Fruit fly (Drosophila melanogaster) whole organism, wandering third instar larva: ENCODE measurements around the gene CG5388.
A peak's percentile ranks its signal among the peaks of the same experiment; 100 is the strongest.

Experiments
- Abd-B ChIP-seq: fragments of >200 bp; optimal IDR thresholded peaks from 2 replicates; lab custom pipeline; 2017; ENCODE audit warnings: missing biosample characterization, missing genetic modification characterization
- CG32264 ChIP-seq: fragments of 200-800 bp; sonication (Bioruptor generic); optimal IDR thresholded peaks from 2 replicates; lab custom pipeline; 2016; ENCODE audit warnings: missing biosample characterization, missing genetic modification characterization
- CG9705 ChIP-seq: fragments of 200-800 bp; sonication (Bioruptor generic); optimal IDR thresholded peaks from 2 replicates; lab custom pipeline; 2018; ENCODE audit warnings: missing biosample characterization, mild to moderate bottlenecking, missing genetic modification characterization
- CrebA ChIP-seq: fragments of 200-800 bp; sonication (Bioruptor generic); optimal IDR thresholded peaks from 2 replicates; lab custom pipeline; 2016; ENCODE audit warnings: missing biosample characterization, mild to moderate bottlenecking, missing genetic modification characterization, borderline replicate concordance
- Dfd ChIP-seq: fragments of >200 bp; optimal IDR thresholded peaks from 2 replicates; lab custom pipeline; 2017; ENCODE audit warnings: missing biosample characterization, missing genetic modification characterization
- Dif ChIP-seq: fragments of 200-275, 200-300 bp; sonication (Bioruptor generic); optimal IDR thresholded peaks from 2 replicates; lab custom pipeline; 2018; ENCODE audit warnings: missing biosample characterization, missing genetic modification characterization; ENCODE audit not compliant: partially characterized antibody
- GATAd ChIP-seq: sonication (Bioruptor generic); optimal IDR thresholded peaks from 2 replicates; lab custom pipeline; 2016; ENCODE audit warnings: missing biosample characterization, missing genetic modification characterization
- HLH106 ChIP-seq: fragments of 200-800 bp; optimal IDR thresholded peaks from 3 replicates; lab custom pipeline; 2019; ENCODE audit warnings: missing biosample characterization, mild to moderate bottlenecking, missing genetic modification characterization, moderate library complexity
- Hnf4 ChIP-seq: fragments of 200-800 bp; sonication (Bioruptor generic); optimal IDR thresholded peaks from 2 replicates; lab custom pipeline; 2016; ENCODE audit warnings: missing biosample characterization, mild to moderate bottlenecking, missing genetic modification characterization
- Hr78 ChIP-seq: fragments of >200 bp; optimal IDR thresholded peaks from 2 replicates; lab custom pipeline; 2017; ENCODE audit warnings: missing biosample characterization, missing genetic modification characterization
- Hr83 ChIP-seq: fragments of 200-300 bp; sonication (Bioruptor generic); optimal IDR thresholded peaks from 2 replicates; lab custom pipeline; 2016; ENCODE audit warnings: missing biosample characterization, mild to moderate bottlenecking, missing genetic modification characterization, moderate library complexity; ENCODE audit not compliant: poor library complexity, severe bottlenecking
- Jra ChIP-seq: sonication (Bioruptor generic); optimal IDR thresholded peaks from 2 replicates; lab custom pipeline; 2016; ENCODE audit warnings: missing biosample characterization, missing genetic modification characterization
- Mio ChIP-seq: sonication (Bioruptor generic); optimal IDR thresholded peaks from 2 replicates; lab custom pipeline; 2016; ENCODE audit warnings: missing biosample characterization, missing genetic modification characterization
- Myc ChIP-seq: fragments of >200 bp; optimal IDR thresholded peaks from 2 replicates; lab custom pipeline; 2017
- N ChIP-seq: fragments of >200 bp; optimal IDR thresholded peaks from 2 replicates; lab custom pipeline; 2018; ENCODE audit warnings: missing biosample characterization, missing external identifiers, missing genetic modification characterization
- OdsH ChIP-seq: fragments of 200-800 bp; sonication (Bioruptor generic); optimal IDR thresholded peaks from 2 replicates; lab custom pipeline; 2016; ENCODE audit warnings: missing biosample characterization, mild to moderate bottlenecking, missing genetic modification characterization
- Rel ChIP-seq, 2 experiments: fragments of 200-800 bp; sonication (Bioruptor generic) in 1 of 2; optimal IDR thresholded peaks; 2 replicates in 1 of 2; 3 replicates in 1 of 2; lab custom pipeline; 2016 to 2019; ENCODE audit warnings: mild to moderate bottlenecking in 2 of 2, missing biosample characterization in 2 of 2, missing genetic modification characterization in 2 of 2, moderate library complexity in 1 of 2
- Sp1 ChIP-seq: fragments of 200-800 bp; sonication (Bioruptor generic); optimal IDR thresholded peaks from 3 replicates; lab custom pipeline; 2019; ENCODE audit warnings: missing biosample characterization, mild to moderate bottlenecking, missing genetic modification characterization, moderate library complexity
- Vsx2 ChIP-seq: fragments of 200-300, 225-300 bp; sonication (Bioruptor generic); optimal IDR thresholded peaks from 2 replicates; lab custom pipeline; 2018; ENCODE audit warnings: missing biosample characterization, missing genetic modification characterization; ENCODE audit not compliant: partially characterized antibody
- br ChIP-seq: fragments of 200-800 bp; sonication (Bioruptor generic); optimal IDR thresholded peaks from 2 replicates; lab custom pipeline; 2016; ENCODE audit warnings: missing biosample characterization, missing genetic modification characterization
- brk ChIP-seq: fragments of 200-800 bp; sonication (Bioruptor generic); optimal IDR thresholded peaks from 2 replicates; lab custom pipeline; 2016; ENCODE audit warnings: missing biosample characterization, mild to moderate bottlenecking, missing genetic modification characterization
- dl ChIP-seq, 2 experiments: fragments of 175-275, 200-275 bp in 1 of 2; fragments of 200-275 bp in 1 of 2; sonication (Bioruptor generic); optimal IDR thresholded peaks; lab custom pipeline; 2018; ENCODE audit warnings: mild to moderate bottlenecking in 2 of 2, missing biosample characterization in 2 of 2, missing genetic modification characterization in 2 of 2, moderate library complexity in 2 of 2; ENCODE audit not compliant: partially characterized antibody in 2 of 2, insufficient read depth in 1 of 2
- dmrt93B ChIP-seq: fragments of 200-800 bp; sonication (Bioruptor generic); optimal IDR thresholded peaks from 2 replicates; lab custom pipeline; 2018; ENCODE audit warnings: missing biosample characterization, mild to moderate bottlenecking, missing genetic modification characterization
- dsf ChIP-seq: sonication (Bioruptor generic); optimal IDR thresholded peaks from 2 replicates; lab custom pipeline; 2016; ENCODE audit warnings: missing biosample characterization, missing genetic modification characterization, borderline replicate concordance
- ey ChIP-seq: fragments of 200-800 bp; sonication (Bioruptor generic); optimal IDR thresholded peaks from 2 replicates; lab custom pipeline; 2016; ENCODE audit warnings: missing biosample characterization, missing genetic modification characterization
- foxo ChIP-seq, 2 experiments: fragments of 200-800 bp; sonication (Bioruptor generic); optimal IDR thresholded peaks; 2 replicates in 1 of 2; 3 replicates in 1 of 2; lab custom pipeline; 2016 to 2017; ENCODE audit warnings: missing biosample characterization in 2 of 2, missing genetic modification characterization in 2 of 2
- fru ChIP-seq: fragments of 200-800 bp; sonication (Bioruptor generic); optimal IDR thresholded peaks from 3 replicates; lab custom pipeline; 2016; ENCODE audit warnings: missing biosample characterization, mild to moderate bottlenecking, missing genetic modification characterization
- h ChIP-seq: fragments of 200-800 bp; sonication (Bioruptor generic); optimal IDR thresholded peaks from 3 replicates; lab custom pipeline; 2016; ENCODE audit warnings: missing biosample characterization, mild to moderate bottlenecking, missing genetic modification characterization
- jim ChIP-seq: fragments of 175-275, 200-325 bp; sonication (Bioruptor generic); optimal IDR thresholded peaks from 2 replicates; lab custom pipeline; 2016; ENCODE audit warnings: missing biosample characterization, mild to moderate bottlenecking, missing genetic modification characterization
- lola ChIP-seq: fragments of >200 bp; optimal IDR thresholded peaks from 2 replicates; lab custom pipeline; 2017; ENCODE audit warnings: missing biosample characterization, missing genetic modification characterization
- pan ChIP-seq: fragments of >200 bp; optimal IDR thresholded peaks from 2 replicates; lab custom pipeline; 2017
- psq ChIP-seq: fragments of 200-800 bp; sonication (Bioruptor generic); optimal IDR thresholded peaks from 3 replicates; lab custom pipeline; 2017; ENCODE audit warnings: missing biosample characterization, mild to moderate bottlenecking, missing genetic modification characterization, moderate library complexity
- rgr ChIP-seq: fragments of 200-800 bp; sonication (Bioruptor generic); optimal IDR thresholded peaks from 3 replicates; lab custom pipeline; 2016; ENCODE audit warnings: missing biosample characterization, mild to moderate bottlenecking, missing genetic modification characterization
- sage ChIP-seq: fragments of 200-800 bp; sonication (Bioruptor generic); optimal IDR thresholded peaks from 2 replicates; lab custom pipeline; 2016; ENCODE audit warnings: missing biosample characterization, mild to moderate bottlenecking, missing genetic modification characterization
- sv ChIP-seq: fragments of 200-800 bp; sonication (Bioruptor generic); optimal IDR thresholded peaks from 3 replicates; lab custom pipeline; 2016; ENCODE audit warnings: missing biosample characterization, missing genetic modification characterization
- tai ChIP-seq: sonication (Bioruptor generic); optimal IDR thresholded peaks from 2 replicates; lab custom pipeline; 2016; ENCODE audit warnings: missing biosample characterization, missing genetic modification characterization
- usp ChIP-seq: fragments of >200 bp; optimal IDR thresholded peaks from 2 replicates; lab custom pipeline; 2017; ENCODE audit warnings: missing biosample characterization, missing genetic modification characterization
- woc ChIP-seq: sonication (Bioruptor generic); optimal IDR thresholded peaks from 2 replicates; lab custom pipeline; 2016; ENCODE audit warnings: missing biosample characterization, mild to moderate bottlenecking, missing genetic modification characterization

Gene CG5388

dm6 chr3R:22368777-22369214 lies 28.7 kb upstream of the CG5388 start:
- TF ChIP-seq foxo (GFP tag; optimal IDR thresholded peaks at IDR 0.05; lab: Kevin White, UChicago) (peak in 1 of 2 experiments; percentile 79), Hnf4 (GFP tag; lab: Kevin White, UChicago) (no peak), pan (lab: Kevin White, UChicago) (no peak), brk (GFP tag; lab: Kevin White, UChicago) (no peak), Myc (no peak), dmrt93B (GFP tag; lab: Kevin White, UChicago) (no peak), GATAd (GFP tag; lab: Kevin White, UChicago) (no peak), Dif (GFP tag; lab: Kevin White, UChicago) (no peak), usp (no peak), Hr83 (GFP tag; lab: Kevin White, UChicago) (no peak), psq (GFP tag; lab: Kevin White, UChicago) (peak; percentile 67), N (GFP tag; lab: Kevin White, UChicago) (no peak), sv (GFP tag; lab: Kevin White, UChicago) (peak; percentile 78), Abd-B (GFP tag; lab: Kevin White, UChicago) (no peak), woc (GFP tag; lab: Kevin White, UChicago) (peak; percentile 74), Dfd (GFP tag; lab: Kevin White, UChicago) (no peak), OdsH (GFP tag; lab: Kevin White, UChicago) (peak; percentile 69), h (peak; percentile 57), CG9705 (GFP tag; lab: Kevin White, UChicago) (no peak), HLH106 (tag; lab: Kevin White, UChicago) (peak; percentile 48), br (GFP tag; lab: Kevin White, UChicago) (peak; percentile 74), CrebA (GFP tag; lab: Kevin White, UChicago) (no peak), dl (GFP tag; optimal IDR thresholded peaks at IDR 0.05; lab: Kevin White, UChicago; ENCODE audit: insufficient read depth in 1 of 2, partially characterized antibody in 2 of 2) (no peak), dsf (GFP tag; lab: Kevin White, UChicago) (no peak), ey (peak; percentile 60), Jra (no peak), tai (GFP tag; lab: Kevin White, UChicago) (no peak), CG32264 (GFP tag; lab: Kevin White, UChicago) (no peak), Mio (GFP tag; lab: Kevin White, UChicago) (no peak), rgr (GFP tag; lab: Kevin White, UChicago) (peak; percentile 69), lola (GFP tag; lab: Kevin White, UChicago) (no peak), Rel (GFP tag; optimal IDR thresholded peaks at IDR 0.05; lab: Kevin White, UChicago) (no peak), Rel (tag; optimal IDR thresholded peaks at IDR 0.05; lab: Kevin White, UChicago) (no peak), Sp1 (GFP tag; lab: Kevin White, UChicago) (peak; percentile 60), fru (GFP tag; lab: Kevin White, UChicago) (peak; percentile 83), Hr78 (GFP tag; lab: Kevin White, UChicago) (no peak), sage (GFP tag; lab: Kevin White, UChicago) (peak; percentile 30), Vsx2 (no peak), jim (no peak)

dm6 chr3R:22368077-22368776 lies 28.1 kb upstream of the CG5388 start:
- TF ChIP-seq h (no peak), fru (GFP tag; lab: Kevin White, UChicago) (no peak), sage (GFP tag; lab: Kevin White, UChicago) (no peak), lola (GFP tag; lab: Kevin White, UChicago) (no peak), brk (GFP tag; lab: Kevin White, UChicago) (no peak), dl (GFP tag; optimal IDR thresholded peaks at IDR 0.05; lab: Kevin White, UChicago; ENCODE audit: insufficient read depth in 1 of 2, partially characterized antibody in 2 of 2) (no peak), Dfd (GFP tag; lab: Kevin White, UChicago) (no peak), CG32264 (GFP tag; lab: Kevin White, UChicago) (no peak), Abd-B (GFP tag; lab: Kevin White, UChicago) (no peak), pan (lab: Kevin White, UChicago) (no peak), HLH106 (tag; lab: Kevin White, UChicago) (no peak), Dif (GFP tag; lab: Kevin White, UChicago) (no peak)
- TF ChIP-seq, all 38 proteins: peak for 0
